Worm (Caenorhabditis elegans): ENCODE measurements around the gene Y54G11A.1.

The Y54G11A.1 gene

ce11 chrII:14244457-14245254, 24.3 kb downstream of the Y54G11A.1 start:
- TF ChIP-seq nhr-25 (tag; optimal IDR thresholded peaks at IDR 0.05) (peak; percentile 47), unc-62 (GFP tag; optimal IDR thresholded peaks at IDR 0.05) (no peak), lsy-12 (tag; optimal IDR thresholded peaks at IDR 0.05) (no peak), lin-39 (tag; optimal IDR thresholded peaks at IDR 0.05) (peak; percentile 66), R02D3.7 (tag; optimal IDR thresholded peaks at IDR 0.05) (no peak), pha-4 (tag; optimal IDR thresholded peaks at IDR 0.05) (peak; percentile 74), jun-1 (tag; optimal IDR thresholded peaks at IDR 0.05) (peak; percentile 11), mdl-1 (tag; optimal IDR thresholded peaks at IDR 0.05) (peak; percentile 35), elt-1 (tag; optimal IDR thresholded peaks at IDR 0.05) (peak; percentile 19), nhr-23 (tag; optimal IDR thresholded peaks at IDR 0.05) (peak; percentile 22), nfya-1 (tag; optimal IDR thresholded peaks at IDR 0.05; ENCODE audit: insufficient read depth) (peak; percentile 82), eor-1 (tag; optimal IDR thresholded peaks at IDR 0.05) (no peak), egl-27 (tag; optimal IDR thresholded peaks at IDR 0.05) (no peak), zag-1 (tag; optimal IDR thresholded peaks at IDR 0.05) (no peak), lin-15B (tag; optimal IDR thresholded peaks at IDR 0.05) (peak; percentile 71), elt-2 (tag; optimal IDR thresholded peaks at IDR 0.05) (peak; percentile 40), fkh-10 (GFP tag; optimal IDR thresholded peaks at IDR 0.05) (peak; percentile 32), skn-1 (tag; optimal IDR thresholded peaks at IDR 0.05) (peak; percentile 45), snpc-4 (tag; optimal IDR thresholded peaks at IDR 0.05) (peak; percentile 20), hmg-11 (tag; optimal IDR thresholded peaks at IDR 0.05) (peak; percentile 88), fkh-2 (tag; optimal IDR thresholded peaks at IDR 0.05) (no peak), ceh-9 (tag; optimal IDR thresholded peaks at IDR 0.05) (no peak)

ce11 chrII:14243503-14243902, 25.5 kb downstream of the Y54G11A.1 start, which contains the start of gene jmjd-2:
Gene jmjd-2, minus strand, starts transcription at chrII:14243603.
- TF ChIP-seq egl-5 (tag; optimal IDR thresholded peaks at IDR 0.05) = no peak
- TF ChIP-seq nhr-43 (tag; optimal IDR thresholded peaks at IDR 0.05; ENCODE audit: poor library complexity, severe bottlenecking) = no peak
- no peak for TF ChIP-seq mdl-1 (tag; optimal IDR thresholded peaks at IDR 0.05)
- no peak for TF ChIP-seq zag-1 (tag; optimal IDR thresholded peaks at IDR 0.05)
- TF ChIP-seq ceh-9 (tag; optimal IDR thresholded peaks at IDR 0.05) = no peak
- TF ChIP-seq nhr-12 (tag; optimal IDR thresholded peaks at IDR 0.05) = no peak
- TF ChIP-seq pqm-1 (tag; optimal IDR thresholded peaks at IDR 0.05) = no peak
- TF ChIP-seq fkh-2 (tag; optimal IDR thresholded peaks at IDR 0.05) = no peak
- no peak for TF ChIP-seq nhr-237 (tag; optimal IDR thresholded peaks at IDR 0.05)
- TF ChIP-seq nhr-77 (tag; optimal IDR thresholded peaks at IDR 0.05) = no peak
- no peak for TF ChIP-seq tbx-2 (tag; optimal IDR thresholded peaks at IDR 0.05)
- TF ChIP-seq elt-1 (tag; optimal IDR thresholded peaks at IDR 0.05) = no peak
- no peak for TF ChIP-seq nhr-28 (tag; optimal IDR thresholded peaks at IDR 0.05)
- TF ChIP-seq lsy-12 (tag; optimal IDR thresholded peaks at IDR 0.05) = no peak
- no peak for TF ChIP-seq hmg-11 (tag; optimal IDR thresholded peaks at IDR 0.05)
- no peak for TF ChIP-seq ztf-4 (tag; optimal IDR thresholded peaks at IDR 0.05)
- no peak for TF ChIP-seq ceh-82 (tag; optimal IDR thresholded peaks at IDR 0.05)
- TF ChIP-seq elt-3 (tag; optimal IDR thresholded peaks at IDR 0.05) = no peak
- TF ChIP-seq ZK546.5 (tag; optimal IDR thresholded peaks at IDR 0.05) = no peak
- no peak for TF ChIP-seq ztf-11 (tag; optimal IDR thresholded peaks at IDR 0.05)

ce11 chrII:14242259-14242658, 26.7 kb downstream of the Y54G11A.1 start:
- TF ChIP-seq nfya-1 (tag; optimal IDR thresholded peaks at IDR 0.05; ENCODE audit: insufficient read depth) = no peak
- no peak for TF ChIP-seq nhr-25 (tag; optimal IDR thresholded peaks at IDR 0.05)
- no peak for TF ChIP-seq egl-27 (tag; optimal IDR thresholded peaks at IDR 0.05)
- TF ChIP-seq fkh-2 (tag; optimal IDR thresholded peaks at IDR 0.05) = no peak
- TF ChIP-seq fkh-10 (GFP tag; optimal IDR thresholded peaks at IDR 0.05) = no peak
- TF ChIP-seq jun-1 (tag; optimal IDR thresholded peaks at IDR 0.05) = no peak
- no peak for TF ChIP-seq pqm-1 (tag; optimal IDR thresholded peaks at IDR 0.05)
- TF ChIP-seq ztf-11 (tag; optimal IDR thresholded peaks at IDR 0.05) = no peak
- no peak for TF ChIP-seq nhr-28 (tag; optimal IDR thresholded peaks at IDR 0.05)
- TF ChIP-seq eor-1 (tag; optimal IDR thresholded peaks at IDR 0.05) = no peak
- TF ChIP-seq egl-5 (tag; optimal IDR thresholded peaks at IDR 0.05) = no peak
- no peak for TF ChIP-seq daf-12 (tag; optimal IDR thresholded peaks at IDR 0.05)
- TF ChIP-seq mdl-1 (tag; optimal IDR thresholded peaks at IDR 0.05) = no peak
- no peak for TF ChIP-seq elt-2 (tag; optimal IDR thresholded peaks at IDR 0.05)
